Fruit fly (Drosophila melanogaster): ENCODE results near the gene Cat.

Gene Cat

dm6 chr3L:18822049-18822448 lies 355 bp upstream of the Cat start:
- TF ChIP-seq pan (optimal IDR thresholded peaks at IDR 0.05) (no peak), Hr83 (GFP tag; optimal IDR thresholded peaks at IDR 0.05; ENCODE audit: poor library complexity, severe bottlenecking) (no peak), Mio (GFP tag; optimal IDR thresholded peaks at IDR 0.05) (no peak), CG9705 (GFP tag; optimal IDR thresholded peaks at IDR 0.05) (no peak), usp (GFP tag; optimal IDR thresholded peaks at IDR 0.05) (no peak), GATAd (GFP tag; optimal IDR thresholded peaks at IDR 0.05) (no peak), Vsx2 (GFP tag; optimal IDR thresholded peaks at IDR 0.05; ENCODE audit: partially characterized antibody) (no peak), brk (GFP tag; optimal IDR thresholded peaks at IDR 0.05) (no peak), Dif (GFP tag; optimal IDR thresholded peaks at IDR 0.05; ENCODE audit: partially characterized antibody) (no peak), dsf (GFP tag; optimal IDR thresholded peaks at IDR 0.05; ENCODE audit: borderline replicate concordance) (no peak), Jra (GFP tag; optimal IDR thresholded peaks at IDR 0.05) (no peak), rgr (GFP tag; optimal IDR thresholded peaks at IDR 0.05) (no peak), Hnf4 (GFP tag; optimal IDR thresholded peaks at IDR 0.05) (no peak), jim (GFP tag; optimal IDR thresholded peaks at IDR 0.05) (no peak), psq (GFP tag; optimal IDR thresholded peaks at IDR 0.05) (no peak)

- TF ChIP-seq sage (GFP tag; optimal IDR thresholded peaks at IDR 0.05) = no peak
- no peak for TF ChIP-seq lola (GFP tag; optimal IDR thresholded peaks at IDR 0.05)
- no peak for TF ChIP-seq dmrt93B (GFP tag; optimal IDR thresholded peaks at IDR 0.05)
- no peak for TF ChIP-seq Jra (GFP tag; optimal IDR thresholded peaks at IDR 0.05)
- no peak for TF ChIP-seq ey (GFP tag; optimal IDR thresholded peaks at IDR 0.05)
- no peak for TF ChIP-seq Rel (GFP tag; optimal IDR thresholded peaks at IDR 0.05)
- no peak for TF ChIP-seq Rel (tag; optimal IDR thresholded peaks at IDR 0.05)
- no peak for TF ChIP-seq sv (GFP tag; optimal IDR thresholded peaks at IDR 0.05)
- no peak for TF ChIP-seq GATAd (GFP tag; optimal IDR thresholded peaks at IDR 0.05)
- TF ChIP-seq Dif (GFP tag; optimal IDR thresholded peaks at IDR 0.05; ENCODE audit: partially characterized antibody) = no peak
- TF ChIP-seq foxo (GFP tag; optimal IDR thresholded peaks at IDR 0.05) = no peak
- TF ChIP-seq Dfd (GFP tag; optimal IDR thresholded peaks at IDR 0.05) = no peak
- no peak for TF ChIP-seq pan (optimal IDR thresholded peaks at IDR 0.05)
- TF ChIP-seq Mio (GFP tag; optimal IDR thresholded peaks at IDR 0.05) = no peak
- TF ChIP-seq CrebA (GFP tag; optimal IDR thresholded peaks at IDR 0.05; ENCODE audit: borderline replicate concordance) = no peak
- no peak for TF ChIP-seq Vsx2 (GFP tag; optimal IDR thresholded peaks at IDR 0.05; ENCODE audit: partially characterized antibody)
- no peak for TF ChIP-seq Hr78 (GFP tag; optimal IDR thresholded peaks at IDR 0.05)
- TF ChIP-seq woc (GFP tag; optimal IDR thresholded peaks at IDR 0.05) = no peak
Measured at dm6 chr3L:18823221-18823514, 764 bp downstream of the Cat start.

DNA sequence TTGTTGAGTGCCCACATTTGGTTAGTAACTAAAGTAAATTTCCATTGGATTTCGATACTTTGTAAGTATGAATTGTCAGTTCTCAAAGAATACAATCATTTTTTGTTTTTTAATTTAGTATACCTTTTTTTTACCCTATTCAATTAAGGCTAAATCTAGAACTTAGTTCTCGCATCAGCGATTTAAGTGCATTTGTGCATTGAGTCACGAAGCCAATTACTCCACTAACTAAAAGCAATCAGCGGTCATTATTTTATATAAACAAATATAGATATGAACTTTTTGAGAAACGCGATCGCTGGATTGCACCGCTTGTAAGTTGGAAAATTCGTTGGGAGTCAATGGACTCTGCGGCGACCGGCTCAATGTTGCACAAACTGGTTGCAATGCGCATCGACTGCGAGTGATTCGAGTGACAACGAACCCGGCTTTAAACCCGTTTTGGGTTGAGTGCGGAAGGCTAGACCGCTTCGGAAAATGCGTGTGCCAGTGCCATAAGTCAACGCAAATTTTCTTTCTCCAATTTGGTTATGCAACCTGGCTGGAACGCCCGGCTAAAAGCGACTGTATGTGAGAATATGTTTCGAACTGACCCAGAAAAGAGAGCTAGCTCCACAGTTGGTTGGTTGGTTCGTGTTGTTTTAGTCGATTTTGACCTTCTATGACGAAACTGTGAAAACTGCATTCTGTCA lies 1.6 kb downstream of the Cat start:
- TF ChIP-seq Mio (GFP tag; optimal IDR thresholded peaks at IDR 0.05) (no peak), ey (GFP tag; optimal IDR thresholded peaks at IDR 0.05) (no peak), Rel (GFP tag; optimal IDR thresholded peaks at IDR 0.05) (no peak), Rel (tag; optimal IDR thresholded peaks at IDR 0.05) (no peak), CG32264 (GFP tag; optimal IDR thresholded peaks at IDR 0.05) (no peak), Myc (optimal IDR thresholded peaks at IDR 0.05) (no peak), Sp1 (GFP tag; optimal IDR thresholded peaks at IDR 0.05) (no peak), sv (GFP tag; optimal IDR thresholded peaks at IDR 0.05) (no peak), OdsH (GFP tag; optimal IDR thresholded peaks at IDR 0.05) (no peak), Hnf4 (GFP tag; optimal IDR thresholded peaks at IDR 0.05) (no peak), sage (GFP tag; optimal IDR thresholded peaks at IDR 0.05) (no peak), h (GFP tag; optimal IDR thresholded peaks at IDR 0.05) (no peak), woc (GFP tag; optimal IDR thresholded peaks at IDR 0.05) (no peak), dsf (GFP tag; optimal IDR thresholded peaks at IDR 0.05; ENCODE audit: borderline replicate concordance) (no peak), jim (GFP tag; optimal IDR thresholded peaks at IDR 0.05) (no peak), psq (GFP tag; optimal IDR thresholded peaks at IDR 0.05) (no peak), Jra (GFP tag; optimal IDR thresholded peaks at IDR 0.05) (no peak)

dm6 chr3L:18824851-18825250 lies 2.4 kb downstream of the Cat start:
- TF ChIP-seq dmrt93B (GFP tag; optimal IDR thresholded peaks at IDR 0.05) = no peak
- TF ChIP-seq Rel (GFP tag; optimal IDR thresholded peaks at IDR 0.05) = no peak
- no peak for TF ChIP-seq Rel (tag; optimal IDR thresholded peaks at IDR 0.05)
- no peak for TF ChIP-seq Hr83 (GFP tag; optimal IDR thresholded peaks at IDR 0.05; ENCODE audit: poor library complexity, severe bottlenecking)
- TF ChIP-seq psq (GFP tag; optimal IDR thresholded peaks at IDR 0.05) = no peak

DNA sequence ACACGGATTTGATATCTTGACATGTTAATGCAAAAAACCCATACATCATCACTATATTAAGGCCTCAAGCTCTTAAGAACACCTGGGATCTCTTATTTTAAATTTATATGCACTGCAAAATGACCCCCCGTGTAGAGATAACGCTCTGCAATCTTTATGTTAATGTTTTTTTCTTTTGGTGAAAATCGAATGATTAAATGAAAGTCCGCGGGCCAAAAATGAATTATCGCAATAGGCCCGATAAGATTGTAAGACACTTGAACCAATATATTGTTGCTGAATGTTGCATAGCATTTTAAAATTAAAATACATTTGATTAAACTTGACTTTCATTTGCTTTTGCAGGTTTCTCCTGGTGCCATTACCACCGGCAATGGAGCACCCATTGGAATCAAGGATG lies 3.6 kb downstream of the Cat start:
- TF ChIP-seq OdsH (GFP tag; optimal IDR thresholded peaks at IDR 0.05) (no peak), brk (GFP tag; optimal IDR thresholded peaks at IDR 0.05) (peak; percentile 9), Rel (GFP tag; optimal IDR thresholded peaks at IDR 0.05) (no peak), Rel (tag; optimal IDR thresholded peaks at IDR 0.05) (peak; percentile 27)

Measured in whole organism, wandering third instar larva.